Worm (Caenorhabditis elegans): ENCODE data around the gene ets-8.

- TF ChIP-seq T26A5.8 (tag; optimal IDR thresholded peaks at IDR 0.05) = no peak
- no peak for TF ChIP-seq nfya-2 (GFP tag; IDR thresholded peaks at IDR 0.05)
- no peak for TF ChIP-seq pha-4 (tag; optimal IDR thresholded peaks at IDR 0.05)
- TF ChIP-seq unc-62 (GFP tag; optimal IDR thresholded peaks at IDR 0.05) = no peak
- no peak for TF ChIP-seq egl-44 (GFP tag; IDR thresholded peaks at IDR 0.05)
- TF ChIP-seq Y53G8AR.9 (GFP tag; conservative IDR thresholded peaks at IDR 0.05) = no peak
Measured at ce11 chrIV:1168311-1168965, 8.2 kb upstream of the ets-8 start.
